Worm (Caenorhabditis elegans) whole organism, mixed stage, embryonic: ENCODE data around the gene fbxb-76.

Experiments used
- M03D4.4 ChIP-seq: sonication (generic microtip); optimal IDR thresholded peaks from 2 replicates; lab custom pipeline; 2017; ENCODE audit warnings: mild to moderate bottlenecking, missing genetic modification characterization, missing compliant biosample characterization
- bed-3 ChIP-seq: fragments of 200-800 bp; sonication (Bioruptor generic); optimal IDR thresholded peaks from 3 replicates; lab custom pipeline; 2018; ENCODE audit warnings: mild to moderate bottlenecking, missing genetic modification characterization, moderate library complexity, missing compliant biosample characterization
- blmp-1 ChIP-seq: fragments of 150-350 bp; optimal IDR thresholded peaks from 2 replicates; lab custom pipeline; 2014; ENCODE audit warnings: missing biosample characterization, missing genetic modification characterization
- ceh-39 ChIP-seq: fragments of 150-350 bp; optimal IDR thresholded peaks from 2 replicates; lab custom pipeline; 2014; ENCODE audit warnings: missing biosample characterization, missing genetic modification characterization
- ceh-43 ChIP-seq: fragments of 200-800 bp; sonication (Bioruptor generic); optimal IDR thresholded peaks from 2 replicates; lab custom pipeline; 2018; ENCODE audit warnings: mild to moderate bottlenecking, missing genetic modification characterization, moderate library complexity, missing compliant biosample characterization
- ceh-83 ChIP-seq: fragments of 200-800 bp; sonication (Bioruptor generic); optimal IDR thresholded peaks from 2 replicates; lab custom pipeline; 2018; ENCODE audit warnings: mild to moderate bottlenecking, missing genetic modification characterization, missing compliant biosample characterization
- ces-1 ChIP-seq: fragments of 150-350 bp; optimal IDR thresholded peaks from 2 replicates; lab custom pipeline; 2014; ENCODE audit warnings: missing biosample characterization, missing genetic modification reagents, missing genetic modification characterization
- cnd-1 ChIP-seq: fragments of 200-800 bp; sonication (Bioruptor generic); optimal IDR thresholded peaks from 2 replicates; lab custom pipeline; 2018; ENCODE audit warnings: mild to moderate bottlenecking, missing genetic modification characterization, missing compliant biosample characterization
- drap-1 ChIP-seq: fragments of 200-800 bp; sonication (Bioruptor generic); optimal IDR thresholded peaks from 3 replicates; lab custom pipeline; 2018; ENCODE audit warnings: mild to moderate bottlenecking, missing genetic modification characterization, missing compliant biosample characterization
- elt-1 ChIP-seq: sonication (generic microtip); optimal IDR thresholded peaks from 2 replicates; lab custom pipeline; 2017; ENCODE audit warnings: missing genetic modification characterization, mild to moderate bottlenecking, missing compliant biosample characterization, antibody characterized with exemption, moderate library complexity, borderline replicate concordance; ENCODE audit not compliant: insufficient read depth
- elt-3 ChIP-seq: fragments of 150-350 bp; optimal IDR thresholded peaks from 2 replicates; lab custom pipeline; 2014; ENCODE audit warnings: missing biosample characterization, missing genetic modification characterization
- ham-2 ChIP-seq: fragments of 200-800 bp; sonication (Bioruptor generic); optimal IDR thresholded peaks from 2 replicates; lab custom pipeline; 2018; ENCODE audit warnings: mild to moderate bottlenecking, missing genetic modification characterization, missing compliant biosample characterization
- hlh-1 ChIP-seq: fragments of 150-350 bp; optimal IDR thresholded peaks from 2 replicates; lab custom pipeline; 2014; ENCODE audit warnings: missing biosample characterization, missing genetic modification reagents, missing genetic modification characterization
- lin-32 ChIP-seq: fragments of 200-800 bp; sonication (Bioruptor generic); optimal IDR thresholded peaks from 2 replicates; lab custom pipeline; 2018; ENCODE audit warnings: mild to moderate bottlenecking, missing genetic modification characterization, missing compliant biosample characterization
- lsy-2 ChIP-seq: fragments of 150-350 bp; optimal IDR thresholded peaks from 2 replicates; lab custom pipeline; 2014; ENCODE audit warnings: missing biosample characterization, missing genetic modification characterization
- mab-5 ChIP-seq: fragments of 150-350 bp; optimal IDR thresholded peaks from 2 replicates; lab custom pipeline; 2014; ENCODE audit warnings: missing biosample characterization, missing genetic modification characterization
- mep-1 ChIP-seq: fragments of 150-350 bp; optimal IDR thresholded peaks from 2 replicates; lab custom pipeline; 2017; ENCODE audit warnings: missing biosample characterization, missing genetic modification reagents, missing genetic modification characterization, inconsistent platforms
- nhr-12 ChIP-seq: fragments of 150-350 bp; optimal IDR thresholded peaks from 2 replicates; lab custom pipeline; 2014; ENCODE audit warnings: missing biosample characterization, missing genetic modification characterization
- nhr-2 ChIP-seq: fragments of 150-350 bp; optimal IDR thresholded peaks from 2 replicates; lab custom pipeline; 2014; ENCODE audit warnings: missing biosample characterization, missing genetic modification characterization
- nhr-28 ChIP-seq: fragments of 150-350 bp; optimal IDR thresholded peaks from 2 replicates; lab custom pipeline; 2014; ENCODE audit warnings: missing biosample characterization, missing genetic modification characterization
- nhr-76 ChIP-seq: sonication (generic microtip); optimal IDR thresholded peaks from 2 replicates; lab custom pipeline; 2017; ENCODE audit warnings: missing biosample characterization, missing genetic modification characterization
- pha-4 ChIP-seq: fragments of 150-350 bp; optimal IDR thresholded peaks from 2 replicates; lab custom pipeline; 2018; ENCODE audit warnings: missing biosample characterization, missing genetic modification reagents, missing genetic modification characterization
- sem-2 ChIP-seq: fragments of 200-800 bp; sonication (Bioruptor generic); optimal IDR thresholded peaks from 2 replicates; lab custom pipeline; 2018; ENCODE audit warnings: mild to moderate bottlenecking, missing genetic modification characterization, missing compliant biosample characterization
- snpc-4 ChIP-seq: fragments of 150-350 bp; optimal IDR thresholded peaks from 2 replicates; lab custom pipeline; 2014; ENCODE audit warnings: missing biosample characterization, missing genetic modification characterization
- sptf-1 ChIP-seq: sonication (generic microtip); optimal IDR thresholded peaks from 2 replicates; lab custom pipeline; 2017; ENCODE audit warnings: mild to moderate bottlenecking, missing genetic modification characterization, moderate library complexity, missing compliant biosample characterization
- tbx-8 ChIP-seq: fragments of 200-800 bp; sonication (Bioruptor generic); optimal IDR thresholded peaks from 2 replicates; lab custom pipeline; 2018; ENCODE audit warnings: mild to moderate bottlenecking, missing genetic modification characterization, moderate library complexity, missing compliant biosample characterization
- unc-120 ChIP-seq: sonication (generic microtip); optimal IDR thresholded peaks from 2 replicates; lab custom pipeline; 2017; ENCODE audit warnings: missing genetic modification characterization, missing compliant biosample characterization; ENCODE audit not compliant: poor library complexity, severe bottlenecking
- unc-39 ChIP-seq: fragments of 150-350 bp; optimal IDR thresholded peaks from 2 replicates; lab custom pipeline; 2014; ENCODE audit warnings: missing biosample characterization, missing genetic modification characterization
- unc-62 ChIP-seq: fragments of 150-350 bp; optimal IDR thresholded peaks from 2 replicates; lab custom pipeline; 2014; ENCODE audit warnings: missing biosample characterization, missing genetic modification reagents, missing genetic modification characterization
- ztf-11 ChIP-seq: fragments of 150-350 bp; optimal IDR thresholded peaks from 2 replicates; lab custom pipeline; 2014; ENCODE audit warnings: missing biosample characterization, missing genetic modification characterization

Gene fbxb-76

DNA sequence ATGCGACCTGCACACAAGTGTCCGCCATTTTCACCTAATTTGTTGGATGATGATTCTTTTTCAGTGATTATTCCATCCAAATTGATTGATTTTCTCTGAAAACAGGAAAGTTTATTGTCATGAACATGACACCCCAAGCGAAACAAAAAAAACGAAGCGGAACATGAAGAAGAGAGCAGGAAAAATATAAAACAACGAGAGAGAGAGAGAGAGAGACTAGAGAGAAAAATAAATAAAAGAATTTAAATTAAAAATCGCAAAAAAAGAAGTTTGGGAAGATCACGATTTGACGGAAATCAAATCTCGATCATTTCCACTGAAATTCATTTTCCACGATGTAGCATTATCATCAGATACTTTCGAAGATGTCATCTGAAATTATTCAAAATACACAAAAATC lies 19.4 kb downstream of the fbxb-76 start, which contains the start of gene klp-12:
TSS of gene klp-12 (minus strand) at position 101 of the 400 bp plus-strand sequence.
- TF ChIP-seq unc-62 (GFP tag; lab: Kevin White, UChicago) (no peak), sptf-1 (tag; lab: Kevin White, UChicago) (no peak)

- TF ChIP-seq cnd-1 (no peak), bed-3 (GFP tag; lab: Kevin White, UChicago) (no peak), unc-120 (tag; lab: Kevin White, UChicago) (peak; percentile 83), unc-62 (GFP tag; lab: Kevin White, UChicago) (peak; percentile 55)
- TF ChIP-seq, all 35 proteins: peak for 2
Measured at ce11 chrIV:11353946-11354458, 25.2 kb downstream of the fbxb-76 start, which contains the start of gene T01G1.2. TSS of gene T01G1.2 (plus strand) at chrIV:11354408.

DNA sequence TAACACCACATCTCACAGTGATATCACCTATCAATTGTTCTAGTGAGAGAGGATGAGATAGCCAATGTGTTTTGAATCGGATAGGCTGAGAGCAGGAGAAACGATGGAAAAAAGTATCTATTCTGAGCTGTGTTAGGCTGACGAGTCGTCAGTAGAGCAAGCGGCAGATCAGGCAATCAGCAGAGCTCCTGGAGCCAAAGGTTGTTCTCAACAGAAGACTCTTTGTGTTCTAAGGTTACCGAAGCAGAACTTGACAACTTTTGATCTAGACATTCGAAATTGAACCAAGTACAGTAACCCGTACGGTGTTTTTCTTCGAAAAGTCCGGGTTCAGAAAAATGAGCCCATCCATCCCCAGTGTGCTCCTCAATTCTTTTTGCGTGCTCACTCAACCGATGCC lies 26.4 kb downstream of the fbxb-76 start:
- no peak for TF ChIP-seq drap-1 (GFP tag; lab: Kevin White, UChicago)
- no peak for TF ChIP-seq bed-3 (GFP tag; lab: Kevin White, UChicago)
- TF ChIP-seq lin-32 (GFP tag; lab: Kevin White, UChicago) = no peak
- TF ChIP-seq mab-5 (tag; lab: Kevin White, UChicago) = no peak
- TF ChIP-seq, all 35 proteins: peak for 0

- no peak for TF ChIP-seq elt-1
Measured at ce11 chrIV:11351563-11351962, 27.6 kb downstream of the fbxb-76 start.

DNA sequence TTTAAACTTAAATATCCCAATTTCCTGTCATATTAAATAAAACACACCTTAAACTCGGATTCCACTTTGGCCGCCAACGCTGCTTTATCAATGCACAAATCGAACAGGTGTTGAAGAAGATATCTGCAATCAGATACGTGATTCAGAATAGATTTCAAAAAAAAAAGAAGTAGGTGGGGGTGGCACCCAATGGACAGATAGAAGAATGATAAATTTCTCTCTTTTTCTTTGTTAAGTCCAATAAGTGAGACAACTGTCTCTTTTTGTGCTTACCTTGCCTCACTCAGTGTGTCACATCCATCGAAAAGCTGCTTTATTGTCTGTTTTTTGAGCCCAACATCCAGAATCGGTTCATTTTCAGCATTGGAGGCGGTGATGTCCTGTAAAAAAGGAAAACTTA lies 28.3 kb downstream of the fbxb-76 start:
- TF ChIP-seq ceh-43 (GFP tag; lab: Kevin White, UChicago) = no peak
- no peak for TF ChIP-seq ztf-11 (tag; lab: Kevin White, UChicago)
- no peak for TF ChIP-seq tbx-8 (GFP tag; lab: Kevin White, UChicago)
- no peak for TF ChIP-seq nhr-2 (tag; lab: Kevin White, UChicago)
- TF ChIP-seq sem-2 (GFP tag; lab: Kevin White, UChicago) = no peak
- no peak for TF ChIP-seq blmp-1
- TF ChIP-seq lin-32 (GFP tag; lab: Kevin White, UChicago) = no peak
- no peak for TF ChIP-seq nhr-12 (tag; lab: Kevin White, UChicago)
- peak; percentile 65 for TF ChIP-seq unc-62 (GFP tag; lab: Kevin White, UChicago)
- no peak for TF ChIP-seq elt-3 (tag; lab: Kevin White, UChicago)
- no peak for TF ChIP-seq unc-39
- no peak for TF ChIP-seq mep-1 (tag; lab: Kevin White, UChicago)
- TF ChIP-seq M03D4.4 = no peak
- TF ChIP-seq ceh-39 (tag; lab: Kevin White, UChicago) = no peak
- TF ChIP-seq hlh-1 (tag; lab: Kevin White, UChicago) = peak; percentile 39
- no peak for TF ChIP-seq ham-2 (GFP tag; lab: Kevin White, UChicago)
- TF ChIP-seq snpc-4 (tag; lab: Kevin White, UChicago) = no peak
- TF ChIP-seq ceh-83 (GFP tag; lab: Kevin White, UChicago) = no peak
- TF ChIP-seq pha-4 (tag; lab: Kevin White, UChicago) = no peak
- no peak for TF ChIP-seq mab-5 (tag; lab: Kevin White, UChicago)
- no peak for TF ChIP-seq nhr-76 (tag; lab: Kevin White, UChicago)
- TF ChIP-seq nhr-28 (tag; lab: Kevin White, UChicago) = no peak
- no peak for TF ChIP-seq elt-1
- TF ChIP-seq cnd-1 = no peak
- TF ChIP-seq unc-120 (tag; lab: Kevin White, UChicago) = peak; percentile 19
- no peak for TF ChIP-seq lsy-2 (tag; lab: Kevin White, UChicago)

ce11 chrIV:11349747-11350146 lies 29.4 kb downstream of the fbxb-76 start:
- no peak for TF ChIP-seq elt-3 (tag; lab: Kevin White, UChicago)
- TF ChIP-seq pha-4 (tag; lab: Kevin White, UChicago) = no peak
- TF ChIP-seq tbx-8 (GFP tag; lab: Kevin White, UChicago) = no peak
- TF ChIP-seq cnd-1 = no peak
- no peak for TF ChIP-seq lin-32 (GFP tag; lab: Kevin White, UChicago)
- no peak for TF ChIP-seq hlh-1 (tag; lab: Kevin White, UChicago)
- TF ChIP-seq ces-1 (GFP tag; lab: Kevin White, UChicago) = peak; percentile 21
- TF ChIP-seq unc-39 = no peak
